Worm (Caenorhabditis elegans) whole organism, late embryonic: ENCODE measurements around the gene Y47D7A.6.

Source experiments
- ceh-34 ChIP-seq: sonication (generic microtip); optimal IDR thresholded peaks from 2 replicates; lab custom pipeline; 2016; ENCODE audit warnings: mild to moderate bottlenecking, missing genetic modification characterization, missing compliant biosample characterization
- dve-1 ChIP-seq: sonication (generic microtip); optimal IDR thresholded peaks from 2 replicates; lab custom pipeline; 2017; ENCODE audit warnings: antibody characterized with exemption, mild to moderate bottlenecking, missing genetic modification characterization, missing compliant biosample characterization
- ets-4 ChIP-seq: sonication (generic microtip); optimal IDR thresholded peaks from 2 replicates; lab custom pipeline; 2016; ENCODE audit warnings: missing genetic modification characterization, missing compliant biosample characterization
- hlh-13 ChIP-seq: fragments of 200-800 bp; sonication (Bioruptor generic); optimal IDR thresholded peaks from 2 replicates; lab custom pipeline; 2018; ENCODE audit warnings: mild to moderate bottlenecking, missing genetic modification characterization, missing compliant biosample characterization
- pag-3 ChIP-seq: sonication (generic microtip); optimal IDR thresholded peaks from 2 replicates; lab custom pipeline; 2016; ENCODE audit warnings: missing compliant biosample characterization, missing genetic modification characterization, borderline replicate concordance
- rnt-1 ChIP-seq: sonication (generic microtip); optimal IDR thresholded peaks from 2 replicates; lab custom pipeline; 2016; ENCODE audit warnings: missing genetic modification characterization, missing compliant biosample characterization

- no peak for TF ChIP-seq rnt-1
- no peak for TF ChIP-seq ceh-34 (tag; lab: Kevin White, UChicago)
- TF ChIP-seq dve-1 (tag; lab: Kevin White, UChicago) = no peak
- TF ChIP-seq ets-4 (tag; lab: Kevin White, UChicago) = no peak
- TF ChIP-seq hlh-13 (GFP tag; lab: Kevin White, UChicago) = no peak
- no peak for TF ChIP-seq pag-3
These were observed 47.5 kb downstream of the Y47D7A.6 start for ce11 chrV:4370515-4370914.
